Fruit fly (Drosophila melanogaster) whole organism, pupa: ENCODE measurements around the gene CG46440.
A peak's percentile ranks its signal among the peaks of the same experiment; 100 is the strongest.

ENCODE experiments used
- CG10348 ChIP-seq: fragments of 200-800 bp; sonication (Bioruptor generic); IDR thresholded peaks from 2 replicates; pipeline ENCODE4 v1.3.6; 2022; ENCODE audit warnings: missing biosample characterization, missing genetic modification characterization
- CG12605 ChIP-seq: fragments of 200-800 bp; sonication (Bioruptor generic); IDR thresholded peaks from 2 replicates; pipeline ENCODE4 v1.3.6; 2022; ENCODE audit warnings: missing biosample characterization, missing genetic modification characterization
- CG13204 ChIP-seq: fragments of 200-800 bp; sonication (Bioruptor generic); optimal IDR thresholded peaks from 2 replicates; lab custom pipeline; 2018; ENCODE audit warnings: missing biosample characterization, mild to moderate bottlenecking, missing genetic modification characterization, moderate library complexity
- CG14655 ChIP-seq: fragments of 200-800 bp; sonication (Bioruptor generic); optimal IDR thresholded peaks from 3 replicates; lab custom pipeline; 2017; ENCODE audit warnings: mild to moderate bottlenecking, missing biosample characterization, missing genetic modification reagents, missing genetic modification characterization
- CG15710 ChIP-seq: fragments of 200-800 bp; sonication (Bioruptor generic); optimal IDR thresholded peaks from 2 replicates; lab custom pipeline; 2018; ENCODE audit warnings: missing biosample characterization, mild to moderate bottlenecking, missing genetic modification characterization, moderate library complexity
- CG17806 ChIP-seq: fragments of 200-800 bp; sonication (Bioruptor generic); optimal IDR thresholded peaks from 2 replicates; lab custom pipeline; 2018; ENCODE audit warnings: missing biosample characterization, mild to moderate bottlenecking, missing genetic modification characterization, moderate library complexity
- CG32121 ChIP-seq: fragments of 200-800 bp; sonication (Bioruptor generic); IDR thresholded peaks from 2 replicates; pipeline ENCODE4 v1.3.6; 2022; ENCODE audit warnings: missing biosample characterization, missing genetic modification characterization
- CG34367 ChIP-seq: fragments of 200-800 bp; sonication (Bioruptor generic); optimal IDR thresholded peaks from 2 replicates; lab custom pipeline; 2018; ENCODE audit warnings: missing biosample characterization, mild to moderate bottlenecking, missing genetic modification characterization
- CG4496 ChIP-seq: fragments of 200-800 bp; sonication (Bioruptor generic); IDR thresholded peaks from 3 replicates; pipeline ENCODE4 v1.3.6; 2022; ENCODE audit warnings: missing biosample characterization, missing genetic modification characterization
- CG8159 ChIP-seq: fragments of 200-800 bp; sonication (Bioruptor generic); optimal IDR thresholded peaks from 3 replicates; lab custom pipeline; 2018; ENCODE audit warnings: missing biosample characterization, mild to moderate bottlenecking, missing genetic modification characterization, moderate library complexity
- CG8301 ChIP-seq: fragments of 200-800 bp; sonication (Bioruptor generic); optimal IDR thresholded peaks from 2 replicates; lab custom pipeline; 2018; ENCODE audit warnings: missing biosample characterization, mild to moderate bottlenecking, missing genetic modification characterization
- CG9948 ChIP-seq: fragments of 200-800 bp; sonication (Bioruptor generic); optimal IDR thresholded peaks from 2 replicates; lab custom pipeline; 2018; ENCODE audit warnings: missing biosample characterization, mild to moderate bottlenecking, missing genetic modification characterization, moderate library complexity
- D1 ChIP-seq: fragments of 200-800 bp; sonication (Bioruptor generic); optimal IDR thresholded peaks from 2 replicates; lab custom pipeline; 2018; ENCODE audit warnings: missing biosample characterization, mild to moderate bottlenecking, missing genetic modification characterization, moderate library complexity
- EcR ChIP-seq: fragments of 200-800 bp; sonication (Bioruptor generic); optimal IDR thresholded peaks from 3 replicates; lab custom pipeline; 2019; ENCODE audit warnings: missing biosample characterization, missing genetic modification characterization, mild to moderate bottlenecking, moderate library complexity, missing genetic modification reagents
- Ets98B ChIP-seq: fragments of 200-800 bp; sonication (Bioruptor generic); IDR thresholded peaks from 2 replicates; pipeline ENCODE4 v1.3.6; 2022; ENCODE audit warnings: missing biosample characterization, missing genetic modification characterization
- Pif1A ChIP-seq: fragments of 200-800 bp; sonication (Bioruptor generic); optimal IDR thresholded peaks from 3 replicates; lab custom pipeline; 2016; ENCODE audit warnings: missing biosample characterization, missing genetic modification characterization
- Pif1B ChIP-seq: fragments of 200-800 bp; sonication (Bioruptor generic); optimal IDR thresholded peaks from 3 replicates; lab custom pipeline; 2016; ENCODE audit warnings: missing biosample characterization, missing genetic modification characterization
- Snoo ChIP-seq: fragments of 200-800 bp; sonication (Bioruptor generic); optimal IDR thresholded peaks from 3 replicates; lab custom pipeline; 2017; ENCODE audit warnings: missing biosample characterization, mild to moderate bottlenecking, missing genetic modification characterization, inconsistent platforms
- fd96Ca ChIP-seq: fragments of 200-800 bp; sonication (Bioruptor generic); IDR thresholded peaks from 3 replicates; pipeline ENCODE4 v1.3.6; 2022; ENCODE audit warnings: missing biosample characterization, missing genetic modification characterization
- gl ChIP-seq: fragments of 200-800 bp; sonication (Bioruptor generic); optimal IDR thresholded peaks from 2 replicates; lab custom pipeline; 2018; ENCODE audit warnings: missing biosample characterization, mild to moderate bottlenecking, missing genetic modification characterization
- rn ChIP-seq: fragments of 200-800 bp; sonication (Bioruptor generic); IDR thresholded peaks from 2 replicates; pipeline ENCODE4 v1.3.6; 2022; ENCODE audit warnings: missing biosample characterization, missing genetic modification characterization

CG46440 gene

DNA sequence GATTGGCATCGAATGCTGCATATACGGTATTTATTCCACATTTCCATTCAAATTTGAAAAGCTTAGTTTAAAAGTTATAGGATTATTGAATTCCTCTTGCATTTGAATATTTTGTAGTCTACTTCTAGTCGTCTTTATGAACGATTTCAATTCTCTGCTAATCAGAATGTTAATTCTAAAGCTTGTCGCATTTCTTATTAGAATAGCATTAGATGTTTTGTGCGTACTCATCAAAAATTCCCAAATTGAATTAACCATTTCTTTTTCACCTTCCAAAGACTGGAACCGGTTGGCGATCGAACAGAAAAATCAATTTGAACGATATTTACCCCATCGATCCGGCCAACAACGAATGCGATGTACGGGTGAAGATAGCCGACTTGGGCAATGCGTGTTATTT is 17.6 kb downstream of the CG46440 start:
- TF ChIP-seq CG4496: no peak
- TF ChIP-seq Snoo (tag; lab: Kevin White, UChicago): no peak
- TF ChIP-seq CG12605 (GFP tag; lab: Robert Waterston, UW): no peak
- no peak for TF ChIP-seq CG13204 (GFP tag; lab: Kevin White, UChicago)
- TF ChIP-seq CG9948 (tag; lab: Kevin White, UChicago): no peak
- no peak for TF ChIP-seq Pif1A
- no peak for TF ChIP-seq EcR
- no peak for TF ChIP-seq D1 (tag; lab: Kevin White, UChicago)
- TF ChIP-seq CG34367: no peak
- no peak for TF ChIP-seq CG14655 (GFP tag; lab: Kevin White, UChicago)
- TF ChIP-seq rn (GFP tag; lab: Robert Waterston, UW): no peak
- TF ChIP-seq Ets98B (GFP tag; lab: Robert Waterston, UW): no peak
- TF ChIP-seq CG17806: no peak
- no peak for TF ChIP-seq CG10348 (GFP tag; lab: Robert Waterston, UW)
- TF ChIP-seq gl: no peak
- TF ChIP-seq fd96Ca (GFP tag; lab: Robert Waterston, UW): no peak
- no peak for TF ChIP-seq CG15710 (tag; lab: Kevin White, UChicago)
- no peak for TF ChIP-seq Pif1B (GFP tag; lab: Kevin White, UChicago)
- TF ChIP-seq CG8159 (tag; lab: Kevin White, UChicago): no peak

DNA sequence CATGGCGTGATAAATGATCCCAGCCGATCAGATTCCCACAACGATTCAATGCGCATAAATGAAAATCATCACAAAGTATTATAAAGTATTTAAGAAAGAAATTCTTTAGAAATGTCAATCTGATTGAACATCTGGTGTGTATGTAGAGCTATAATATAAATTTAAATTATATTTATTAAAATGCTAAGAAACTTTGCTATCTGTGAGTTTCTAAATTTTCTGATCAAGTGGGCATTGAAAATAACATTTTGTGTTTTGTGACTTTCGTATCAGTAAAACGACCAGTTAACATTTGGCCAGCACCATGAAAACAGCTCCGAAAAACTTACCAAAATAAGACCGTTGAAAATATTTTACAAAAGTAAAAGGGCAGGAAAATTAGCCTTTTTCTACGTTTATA is 20.1 kb downstream of the CG46440 start, which contains the start of gene CG8565:
Gene CG8565, plus strand, starts transcription at position 301 of the 400 bp plus-strand sequence.
- TF ChIP-seq CG14655 (GFP tag; lab: Kevin White, UChicago): no peak
- TF ChIP-seq Pif1A: no peak
- no peak for TF ChIP-seq CG15710 (tag; lab: Kevin White, UChicago)
- no peak for TF ChIP-seq CG4496
- no peak for TF ChIP-seq fd96Ca (GFP tag; lab: Robert Waterston, UW)
- no peak for TF ChIP-seq Snoo (tag; lab: Kevin White, UChicago)
- TF ChIP-seq, all 21 proteins: peak for 0

DNA sequence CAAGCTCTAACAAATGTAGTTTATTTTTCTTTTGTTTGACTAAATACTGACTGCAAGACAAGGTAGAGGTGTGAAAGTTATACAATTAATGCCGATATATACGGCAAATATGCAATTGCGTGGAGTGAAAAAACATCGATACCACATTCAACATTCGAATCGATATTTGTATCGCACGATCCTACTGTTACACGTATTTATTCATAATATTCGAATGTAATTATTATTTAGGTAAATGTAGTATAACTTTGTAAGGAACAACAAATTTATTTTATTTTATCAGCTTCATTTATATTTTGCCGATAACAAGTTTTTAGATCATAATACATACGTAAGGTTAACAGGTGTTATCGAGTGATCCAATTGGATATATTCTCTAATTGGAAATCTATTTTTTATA is 22.2 kb downstream of the CG46440 start, which contains the start of gene Chc:
Gene Chc, minus strand, starts transcription at position 98 of the 400 bp plus-strand sequence.
- TF ChIP-seq D1 (tag; lab: Kevin White, UChicago): peak; percentile 54
- TF ChIP-seq Ets98B (GFP tag; lab: Robert Waterston, UW): peak; percentile 30; the same call in 1 of the 2 replicates
- TF ChIP-seq gl: no peak
- TF ChIP-seq CG32121 (GFP tag; lab: Robert Waterston, UW): no peak

DNA sequence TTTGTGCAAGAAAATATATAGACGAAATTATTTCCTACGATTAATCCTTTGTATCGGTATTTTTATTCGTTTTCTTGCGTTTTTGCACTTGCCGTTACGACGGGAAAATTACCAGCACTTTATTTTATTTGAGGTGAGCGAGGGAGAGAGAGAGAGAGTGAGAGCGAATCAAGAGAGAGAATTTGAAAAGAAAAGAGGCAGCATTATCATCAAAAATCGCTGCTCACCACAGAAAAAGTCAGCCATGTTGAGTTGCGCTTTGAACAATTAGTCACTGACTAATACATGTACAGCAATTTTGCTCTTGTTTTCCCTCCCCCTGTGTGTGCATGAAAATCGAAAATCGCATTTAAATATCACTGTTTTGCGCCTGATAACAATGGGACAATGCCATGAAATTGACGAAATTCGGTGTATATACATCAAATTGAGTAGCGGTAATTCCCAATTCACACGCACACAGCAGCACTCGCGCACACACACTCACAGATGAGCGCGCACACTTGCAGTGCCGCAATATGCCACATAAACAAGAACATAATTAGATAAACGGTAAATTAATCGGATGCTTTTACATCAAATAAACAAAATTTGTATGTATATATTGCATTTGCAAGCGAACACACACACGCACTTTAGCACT is 22.9 kb downstream of the CG46440 start:
- peak; percentile 58; the same call in 1 of the 2 replicates for TF ChIP-seq CG12605 (GFP tag; lab: Robert Waterston, UW)
- no peak for TF ChIP-seq Pif1A
- 0 out of 3 replicates have a peak, but pooled peaks have one; percentile 13 for TF ChIP-seq CG4496
- no peak for TF ChIP-seq EcR
- TF ChIP-seq gl: peak; percentile 1
- TF ChIP-seq CG13204 (GFP tag; lab: Kevin White, UChicago): no peak
- TF ChIP-seq Ets98B (GFP tag; lab: Robert Waterston, UW): peak; percentile 48; the same call in 1 of the 2 replicates
- no peak for TF ChIP-seq CG14655 (GFP tag; lab: Kevin White, UChicago)

DNA sequence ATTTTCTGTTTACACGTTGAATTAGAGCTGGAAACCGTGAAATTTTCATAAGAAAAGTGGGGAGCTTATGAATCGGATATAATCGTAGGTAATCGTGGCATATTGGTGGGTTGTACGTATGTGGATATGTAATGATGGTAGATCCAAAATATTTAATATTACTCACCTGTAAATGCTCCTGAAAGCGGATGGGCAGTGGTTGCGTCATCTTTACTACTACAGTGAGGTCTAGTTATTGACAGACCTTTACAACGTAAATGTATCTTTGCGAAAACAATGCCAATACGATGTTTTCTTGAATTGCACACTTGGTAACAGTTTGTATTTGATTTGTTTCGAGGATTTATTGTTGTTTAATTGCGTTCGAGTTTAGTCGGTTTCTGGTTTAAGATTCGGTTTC is 23.7 kb downstream of the CG46440 start:
- TF ChIP-seq CG15710 (tag; lab: Kevin White, UChicago): no peak
- no peak for TF ChIP-seq CG17806
- TF ChIP-seq CG8301 (tag; lab: Kevin White, UChicago): no peak
- TF ChIP-seq CG8159 (tag; lab: Kevin White, UChicago): no peak
- TF ChIP-seq EcR: no peak
- no peak for TF ChIP-seq CG32121 (GFP tag; lab: Robert Waterston, UW)

DNA sequence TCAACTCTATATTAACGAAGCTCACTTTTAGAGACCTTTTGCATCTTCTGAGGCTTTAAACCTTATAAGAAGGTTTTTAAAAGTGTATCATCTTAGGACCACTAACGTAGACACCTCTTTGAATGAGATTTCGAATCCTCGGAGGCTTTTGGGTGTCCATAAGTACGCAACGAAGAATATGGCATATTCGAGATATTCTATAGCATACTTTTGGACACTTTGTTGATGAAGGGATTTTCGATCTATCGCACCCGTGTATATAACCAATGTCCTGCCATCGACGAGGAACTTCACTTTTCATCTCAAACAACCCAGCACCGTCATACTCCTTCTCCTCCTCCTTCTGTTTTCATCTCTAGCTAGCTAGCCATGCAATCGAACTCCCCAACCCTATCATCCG is 35.3 kb downstream of the CG46440 start:
- no peak for TF ChIP-seq CG13204 (GFP tag; lab: Kevin White, UChicago)
- no peak for TF ChIP-seq Pif1B (GFP tag; lab: Kevin White, UChicago)
- TF ChIP-seq CG12605 (GFP tag; lab: Robert Waterston, UW): no peak
- TF ChIP-seq Snoo (tag; lab: Kevin White, UChicago): no peak
- TF ChIP-seq CG15710 (tag; lab: Kevin White, UChicago): no peak
- no peak for TF ChIP-seq fd96Ca (GFP tag; lab: Robert Waterston, UW)
- no peak for TF ChIP-seq CG14655 (GFP tag; lab: Kevin White, UChicago)
- no peak for TF ChIP-seq CG9948 (tag; lab: Kevin White, UChicago)
- TF ChIP-seq CG8159 (tag; lab: Kevin White, UChicago): no peak
- no peak for TF ChIP-seq gl
- TF ChIP-seq CG32121 (GFP tag; lab: Robert Waterston, UW): no peak
- TF ChIP-seq Ets98B (GFP tag; lab: Robert Waterston, UW): no peak
- TF ChIP-seq CG34367: no peak
- TF ChIP-seq CG10348 (GFP tag; lab: Robert Waterston, UW): no peak
- TF ChIP-seq D1 (tag; lab: Kevin White, UChicago): no peak
- no peak for TF ChIP-seq EcR
- no peak for TF ChIP-seq Pif1A
- no peak for TF ChIP-seq CG8301 (tag; lab: Kevin White, UChicago)
